Fruit fly (Drosophila melanogaster) Kc167 (cell line): ENCODE data around the gene CG32425.

ENCODE experiments used
- Myc ChIP-seq: fragments of >200 bp; optimal IDR thresholded peaks from 2 replicates; lab custom pipeline; 2017; ENCODE audit warnings: missing external identifiers
- Sin3A ChIP-seq: fragments of >200 bp; optimal IDR thresholded peaks from 2 replicates; lab custom pipeline; 2018; ENCODE audit warnings: missing external identifiers
- h ChIP-seq: fragments of >200 bp; optimal IDR thresholded peaks from 3 replicates; lab custom pipeline; 2018; ENCODE audit warnings: missing external identifiers
- insv ChIP-seq: fragments of >200 bp; optimal IDR thresholded peaks from 3 replicates; lab custom pipeline; 2018; ENCODE audit warnings: missing external identifiers
- psq ChIP-seq: fragments of >200 bp; optimal IDR thresholded peaks from 2 replicates; lab custom pipeline; 2017; ENCODE audit warnings: missing external identifiers
- ttk ChIP-seq: sonication (Bioruptor generic); optimal IDR thresholded peaks from 2 replicates; lab custom pipeline; 2017; ENCODE audit warnings: missing external identifiers

The CG32425 gene

DNA sequence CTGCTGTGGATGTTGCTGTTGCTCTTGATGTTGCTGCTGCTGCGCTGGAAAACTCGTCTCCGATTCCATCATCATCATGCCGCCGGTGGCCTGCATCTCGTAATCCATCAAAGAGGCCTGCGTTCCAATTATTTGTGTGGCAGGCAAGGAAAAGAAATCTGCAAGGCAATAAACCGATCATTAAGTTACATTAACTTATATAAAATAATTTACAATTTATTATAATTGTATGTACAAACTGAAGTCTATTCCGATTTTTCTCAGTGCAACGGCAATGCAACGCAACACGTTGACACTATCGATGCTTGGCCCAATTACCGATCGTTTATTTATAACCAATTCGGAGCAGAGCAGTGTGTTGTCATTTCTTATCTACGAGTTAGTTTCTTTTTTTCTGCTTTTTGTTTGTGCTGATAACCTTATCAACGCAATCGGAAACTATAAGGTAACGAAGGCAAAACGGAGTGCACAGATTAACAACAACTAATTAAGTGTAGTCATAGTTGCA, 26.1 kb upstream of the CG32425 start:
- no peak for TF ChIP-seq insv
- no peak for TF ChIP-seq Myc (lab: Kevin White, UChicago)
- TF ChIP-seq h (lab: Kevin White, UChicago): no peak
- no peak for TF ChIP-seq Sin3A
- TF ChIP-seq psq: no peak
- TF ChIP-seq ttk (lab: Kevin White, UChicago): no peak

DNA sequence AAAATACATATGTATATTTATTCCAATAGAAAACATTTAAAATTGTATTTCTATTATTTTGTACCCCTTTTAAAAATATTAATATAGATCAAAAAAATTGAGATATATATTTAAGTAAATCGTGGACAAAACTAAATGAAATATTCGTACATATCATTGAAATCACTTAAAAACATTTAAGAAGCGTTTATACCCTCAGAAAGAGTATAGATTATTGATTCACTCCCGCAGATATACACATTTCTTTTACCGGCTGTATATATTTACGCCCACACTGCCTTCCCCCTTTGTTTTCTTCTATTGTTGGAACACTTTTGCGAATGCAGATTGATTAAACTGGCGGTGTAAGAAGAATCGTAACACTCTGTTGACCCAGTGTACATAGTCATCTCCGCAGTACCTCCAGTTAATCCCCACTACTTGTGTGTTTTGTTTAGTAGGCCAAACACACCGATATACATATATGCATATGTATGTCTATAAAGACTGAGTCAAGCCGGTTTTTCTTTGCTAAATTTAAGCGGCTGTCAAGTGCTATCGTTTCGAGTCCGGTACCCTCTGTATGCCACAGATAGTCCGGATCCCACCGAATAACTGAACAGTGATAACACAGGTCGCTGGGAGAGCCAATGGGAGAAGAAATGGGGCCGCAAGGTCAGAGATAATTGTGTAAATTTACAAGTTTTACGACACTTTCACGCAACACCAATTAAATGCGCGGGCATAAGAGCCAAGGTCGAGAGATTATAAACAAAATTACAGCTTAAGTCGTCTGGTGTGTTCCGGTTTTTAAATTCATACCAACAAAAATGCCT, 25.4 kb upstream of the CG32425 start:
- TF ChIP-seq ttk (lab: Kevin White, UChicago): no peak
- TF ChIP-seq Sin3A: no peak
- no peak for TF ChIP-seq psq
- TF ChIP-seq h (lab: Kevin White, UChicago): no peak
- TF ChIP-seq insv: no peak
- no peak for TF ChIP-seq Myc (lab: Kevin White, UChicago)

- TF ChIP-seq insv (no peak), ttk (lab: Kevin White, UChicago) (no peak), h (lab: Kevin White, UChicago) (no peak), psq (no peak), Myc (lab: Kevin White, UChicago) (no peak), Sin3A (no peak)
Observed at dm6 chr3L:20472607-20473006, 24.5 kb upstream of the CG32425 start.

- TF ChIP-seq Sin3A (no peak), Myc (lab: Kevin White, UChicago) (no peak), h (lab: Kevin White, UChicago) (no peak), insv (no peak), psq (no peak), ttk (lab: Kevin White, UChicago) (no peak)
Observed at dm6 chr3L:20473021-20473799, 23.9 kb upstream of the CG32425 start, which contains the start of the genes CG32428 and CG5969. TSS of gene CG32428 (minus strand) at chr3L:20473723. TSS of gene CG5969 (plus strand) at chr3L:20473783.

DNA sequence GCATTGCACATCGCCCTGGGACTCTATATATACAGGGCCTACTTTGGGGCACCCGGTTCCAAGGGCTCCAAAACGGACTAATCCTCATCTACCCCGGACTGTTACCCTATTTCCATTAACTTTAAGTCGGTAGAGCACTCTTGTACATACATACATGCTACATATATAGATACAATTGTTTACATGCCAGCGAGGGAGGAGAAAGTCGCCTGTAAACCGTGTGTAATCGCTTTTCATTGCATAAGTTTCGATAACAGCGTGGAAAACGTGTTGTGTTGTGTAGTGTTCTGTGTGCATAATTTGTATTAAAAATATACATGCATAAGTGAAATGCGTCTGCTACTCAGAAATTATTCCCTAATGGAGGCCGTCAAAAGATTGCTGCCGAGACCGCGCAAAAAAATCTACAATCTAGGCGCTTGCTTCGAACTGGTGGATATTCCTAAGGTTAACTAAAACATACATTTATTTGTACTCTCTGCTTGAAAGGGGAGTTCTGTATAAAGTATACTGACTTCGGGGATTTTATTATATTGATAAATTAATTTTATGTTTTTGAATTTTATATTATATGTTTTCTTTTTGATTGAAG, 22.8 kb upstream of the CG32425 start, which contains the start of gene isoQC:
isoQC (plus strand) TSS at position 270 of the 592 bp plus-strand sequence.
- TF ChIP-seq insv: no peak
- no peak for TF ChIP-seq ttk (lab: Kevin White, UChicago)
- no peak for TF ChIP-seq h (lab: Kevin White, UChicago)
- TF ChIP-seq Sin3A: no peak
- no peak for TF ChIP-seq Myc (lab: Kevin White, UChicago)
- TF ChIP-seq psq: no peak

DNA sequence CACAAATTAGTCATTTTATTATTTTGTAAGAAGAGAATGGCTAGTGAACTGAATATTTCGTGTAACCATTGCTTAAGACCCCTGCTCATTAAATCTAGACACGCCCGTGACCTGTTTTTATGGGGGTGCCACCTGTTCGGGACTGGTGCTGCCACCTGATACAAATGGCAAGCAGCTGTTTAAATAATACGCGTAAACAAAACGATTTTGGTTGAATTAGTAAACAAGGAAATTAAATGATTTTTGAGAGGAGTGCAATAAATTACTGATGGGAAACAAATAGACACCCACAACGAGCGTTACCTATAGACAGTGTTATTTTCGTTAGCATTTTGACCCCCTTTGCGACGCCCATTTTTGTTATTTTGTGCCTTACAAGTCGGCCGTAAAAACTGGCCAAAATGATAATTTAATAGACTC, 22.3 kb upstream of the CG32425 start:
- TF ChIP-seq Sin3A (no peak), h (lab: Kevin White, UChicago) (no peak), ttk (lab: Kevin White, UChicago) (no peak), Myc (lab: Kevin White, UChicago) (no peak), insv (no peak), psq (no peak)

DNA sequence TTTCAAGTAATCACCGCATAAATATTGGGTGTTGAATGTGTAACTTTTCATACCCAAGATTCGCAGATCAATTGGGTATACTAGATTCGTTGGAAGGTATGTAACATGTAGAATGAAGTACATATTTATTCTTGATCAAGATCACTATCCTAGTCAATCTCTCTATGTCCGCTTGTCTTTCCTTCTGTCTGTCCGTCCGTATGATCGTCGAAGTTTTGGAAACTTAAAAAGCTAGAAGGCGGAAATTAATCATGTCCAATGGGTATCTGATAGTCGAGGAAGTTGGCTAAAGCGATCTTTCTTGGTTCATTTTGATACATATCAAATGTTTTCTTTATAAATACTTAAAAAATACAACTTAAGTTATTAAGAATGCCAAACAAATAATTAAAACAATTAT, 9.5 kb upstream of the CG32425 start:
- no peak for TF ChIP-seq psq
- no peak for TF ChIP-seq h (lab: Kevin White, UChicago)
- no peak for TF ChIP-seq Myc (lab: Kevin White, UChicago)
- TF ChIP-seq Sin3A: no peak
- TF ChIP-seq ttk (lab: Kevin White, UChicago): no peak

dm6 chr3L:20491525-20492132, 5.5 kb upstream of the CG32425 start, which contains the start of gene ND-39:
TSS of gene ND-39 (plus strand) at chr3L:20492082.
- TF ChIP-seq ttk (lab: Kevin White, UChicago): no peak
- no peak for TF ChIP-seq insv
- no peak for TF ChIP-seq h (lab: Kevin White, UChicago)

DNA sequence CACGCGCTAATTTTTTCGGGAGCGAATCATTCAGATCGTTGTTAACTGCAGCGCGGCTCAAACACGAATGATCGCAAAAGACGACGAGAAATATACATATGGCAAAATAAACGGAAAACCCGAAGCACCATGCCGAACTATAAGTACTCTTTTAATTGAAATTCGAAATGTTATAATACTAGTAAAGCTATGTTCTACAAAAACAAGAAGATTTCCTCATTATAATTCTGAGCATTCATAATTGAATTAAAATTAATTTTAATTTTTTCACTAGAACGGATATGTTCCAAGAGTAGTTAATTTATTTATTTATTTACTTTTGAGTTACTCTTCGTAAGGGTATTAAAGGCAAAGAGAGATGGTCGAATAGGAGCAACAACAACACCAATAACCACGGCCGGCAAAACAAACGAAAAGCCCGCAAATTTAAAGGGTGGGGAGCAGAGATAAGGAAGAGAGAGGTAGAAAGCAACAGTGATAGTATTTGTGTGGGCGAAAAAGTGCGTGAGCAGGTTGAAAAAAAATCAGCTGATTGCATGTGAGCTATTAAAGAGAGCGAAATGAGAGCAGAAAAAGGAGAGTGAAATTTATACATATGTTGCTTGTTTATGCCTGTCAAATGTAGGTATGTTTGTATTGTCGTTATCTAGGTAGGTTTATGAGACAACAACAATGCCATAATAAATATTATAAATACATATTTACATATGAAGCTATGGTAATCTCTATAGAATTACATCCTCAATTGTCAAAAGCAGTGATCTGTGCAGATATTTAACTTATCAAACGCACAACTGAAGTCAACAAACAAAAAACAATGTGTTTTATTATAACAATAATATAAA, 3.5 kb upstream of the CG32425 start:
- no peak for TF ChIP-seq Myc (lab: Kevin White, UChicago)
- TF ChIP-seq psq: no peak
- TF ChIP-seq ttk (lab: Kevin White, UChicago): no peak
- no peak for TF ChIP-seq Sin3A
- TF ChIP-seq h (lab: Kevin White, UChicago): no peak
- no peak for TF ChIP-seq insv

DNA sequence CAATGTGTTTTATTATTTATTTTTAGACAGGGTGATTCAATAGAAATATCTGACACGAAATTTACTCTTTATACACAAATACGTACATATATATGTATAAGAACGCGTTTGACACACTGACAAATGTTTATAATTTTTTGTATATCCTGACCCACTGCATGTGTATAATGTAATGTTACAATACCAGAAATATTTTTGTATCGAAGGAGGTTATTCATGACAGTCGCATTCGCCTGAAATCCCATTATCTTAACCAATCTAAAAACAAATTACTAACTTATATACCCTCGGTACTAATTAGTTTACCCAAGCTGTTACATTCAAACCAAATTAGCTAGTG, 2.9 kb upstream of the CG32425 start:
- TF ChIP-seq h (lab: Kevin White, UChicago) (no peak), psq (no peak), Sin3A (no peak), insv (no peak), ttk (lab: Kevin White, UChicago) (no peak), Myc (lab: Kevin White, UChicago) (no peak)
